Fruit fly (Drosophila melanogaster): Measurements from ENCODE around the gene CG3610.

Gene CG3610

dm6 chr3R:14844743-14845142 lies at the start of gene CG3610:
CG3610 (plus strand) TSS chr3R:14845043.
- TF ChIP-seq Ets98B (GFP tag; IDR thresholded peaks at IDR 0.05), result no peak
- TF ChIP-seq CG9948 (tag; optimal IDR thresholded peaks at IDR 0.05), result no peak
- no peak for TF ChIP-seq CG4496 (GFP tag; IDR thresholded peaks at IDR 0.05)
- TF ChIP-seq Pif1A (GFP tag; optimal IDR thresholded peaks at IDR 0.05), result no peak
- TF ChIP-seq gl (tag; optimal IDR thresholded peaks at IDR 0.05), result no peak
- TF ChIP-seq CG8159 (tag; optimal IDR thresholded peaks at IDR 0.05), result no peak
- TF ChIP-seq CG17806 (tag; optimal IDR thresholded peaks at IDR 0.05), result no peak
- TF ChIP-seq D1 (tag; optimal IDR thresholded peaks at IDR 0.05), result no peak
- TF ChIP-seq CG34367 (tag; optimal IDR thresholded peaks at IDR 0.05), result no peak
- TF ChIP-seq CG32121 (GFP tag; IDR thresholded peaks at IDR 0.05), result no peak
- TF ChIP-seq CG8301 (tag; optimal IDR thresholded peaks at IDR 0.05), result no peak
- TF ChIP-seq CG12605 (GFP tag; IDR thresholded peaks at IDR 0.05), result no peak
- TF ChIP-seq fd96Ca (GFP tag; IDR thresholded peaks at IDR 0.05), result no peak
- no peak for TF ChIP-seq Snoo (tag; optimal IDR thresholded peaks at IDR 0.05)

- no peak for TF ChIP-seq CG15710 (tag; optimal IDR thresholded peaks at IDR 0.05)
- peak; percentile 47 for TF ChIP-seq EcR (GFP tag; optimal IDR thresholded peaks at IDR 0.05)
Measured at dm6 chr3R:14796294-14796693, 48.5 kb upstream of the CG3610 start, which contains the start of gene CG14855. CG14855 (plus strand) TSS chr3R:14796305.

dm6 chr3R:14798626-14799258 lies 46.1 kb upstream of the CG3610 start, which contains the start of gene CG14856:
CG14856 (plus strand) TSS chr3R:14798986.
- TF ChIP-seq CG4496 (GFP tag; IDR thresholded peaks at IDR 0.05) (no peak), CG14655 (GFP tag; optimal IDR thresholded peaks at IDR 0.05) (no peak), CG32121 (GFP tag; IDR thresholded peaks at IDR 0.05) (peak; percentile 10; the same call in 1 of the 2 replicates)

DNA sequence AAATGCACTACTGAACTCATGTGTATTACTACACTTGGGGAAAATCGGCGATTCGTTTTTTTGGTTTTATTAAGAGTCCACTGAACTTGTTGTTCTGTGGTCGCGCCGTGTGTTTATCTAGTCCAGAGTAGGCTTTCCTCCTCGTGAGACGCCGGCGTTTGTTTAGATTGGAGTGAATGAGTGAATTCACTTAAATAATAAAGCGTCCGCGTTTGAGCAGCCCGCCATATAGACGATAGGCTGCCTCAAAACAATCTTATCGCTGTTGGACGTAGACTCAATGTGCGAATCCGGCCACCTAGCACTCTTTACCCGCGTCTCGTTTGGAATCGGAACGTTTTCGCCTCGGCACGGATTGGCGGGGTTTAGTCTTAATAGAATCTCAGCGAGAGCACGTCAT lies 43.4 kb upstream of the CG3610 start, which contains the start of gene CG14857:
Gene CG14857, plus strand, starts transcription at position 367 of the 400 bp plus-strand sequence.
- TF ChIP-seq CG32121 (GFP tag; IDR thresholded peaks at IDR 0.05), result no peak
- TF ChIP-seq CG12605 (GFP tag; IDR thresholded peaks at IDR 0.05), result no peak
- no peak for TF ChIP-seq D1 (tag; optimal IDR thresholded peaks at IDR 0.05)
- no peak for TF ChIP-seq CG8301 (tag; optimal IDR thresholded peaks at IDR 0.05)
- TF ChIP-seq Pif1A (GFP tag; optimal IDR thresholded peaks at IDR 0.05), result no peak
- TF ChIP-seq EcR (GFP tag; optimal IDR thresholded peaks at IDR 0.05), result no peak
- no peak for TF ChIP-seq Pif1B (GFP tag; optimal IDR thresholded peaks at IDR 0.05)
- TF ChIP-seq CG13204 (GFP tag; optimal IDR thresholded peaks at IDR 0.05), result no peak
- TF ChIP-seq rn (GFP tag; IDR thresholded peaks at IDR 0.05), result no peak
- no peak for TF ChIP-seq Snoo (tag; optimal IDR thresholded peaks at IDR 0.05)
- no peak for TF ChIP-seq CG17806 (tag; optimal IDR thresholded peaks at IDR 0.05)
- TF ChIP-seq CG8159 (tag; optimal IDR thresholded peaks at IDR 0.05), result no peak
- no peak for TF ChIP-seq CG4496 (GFP tag; IDR thresholded peaks at IDR 0.05)
- TF ChIP-seq CG34367 (tag; optimal IDR thresholded peaks at IDR 0.05), result no peak

DNA sequence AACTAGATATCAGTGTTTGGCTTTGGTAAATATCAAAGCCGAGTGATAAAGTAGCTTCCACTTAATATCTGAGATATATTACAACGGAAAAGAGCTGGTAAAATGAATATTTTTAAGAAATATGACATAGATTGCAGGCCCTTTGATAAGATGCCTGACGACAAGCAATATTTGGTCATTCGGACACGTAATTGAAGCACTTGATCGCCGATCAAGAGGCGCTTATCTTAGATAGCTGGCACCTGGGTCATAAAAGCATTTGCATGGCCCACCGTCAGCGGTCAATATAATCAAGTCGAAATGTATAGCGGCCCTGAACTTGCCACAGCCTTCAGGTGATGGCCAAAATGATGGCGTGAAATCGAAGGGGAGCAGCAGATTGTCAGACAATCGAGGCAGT lies 34.1 kb upstream of the CG3610 start:
- TF ChIP-seq CG13204 (GFP tag; optimal IDR thresholded peaks at IDR 0.05) (no peak), CG32121 (GFP tag; IDR thresholded peaks at IDR 0.05) (no peak), CG17806 (tag; optimal IDR thresholded peaks at IDR 0.05) (no peak), CG15710 (tag; optimal IDR thresholded peaks at IDR 0.05) (no peak), fd96Ca (GFP tag; IDR thresholded peaks at IDR 0.05) (no peak), CG10348 (GFP tag; IDR thresholded peaks at IDR 0.05) (no peak), Pif1B (GFP tag; optimal IDR thresholded peaks at IDR 0.05) (no peak), CG14655 (GFP tag; optimal IDR thresholded peaks at IDR 0.05) (no peak), D1 (tag; optimal IDR thresholded peaks at IDR 0.05) (no peak), rn (GFP tag; IDR thresholded peaks at IDR 0.05) (no peak), EcR (GFP tag; optimal IDR thresholded peaks at IDR 0.05) (no peak), CG12605 (GFP tag; IDR thresholded peaks at IDR 0.05) (no peak), Pif1A (GFP tag; optimal IDR thresholded peaks at IDR 0.05) (no peak)

- TF ChIP-seq CG13204 (GFP tag; optimal IDR thresholded peaks at IDR 0.05) (peak; percentile 79), CG32121 (GFP tag; IDR thresholded peaks at IDR 0.05) (0 out of 2 replicates have a peak, but pooled peaks have one; percentile 10), EcR (GFP tag; optimal IDR thresholded peaks at IDR 0.05) (peak; percentile 73), Ets98B (GFP tag; IDR thresholded peaks at IDR 0.05) (peak; percentile 37; the same call in 1 of the 2 replicates), CG34367 (tag; optimal IDR thresholded peaks at IDR 0.05) (no peak), Pif1A (GFP tag; optimal IDR thresholded peaks at IDR 0.05) (no peak), Snoo (tag; optimal IDR thresholded peaks at IDR 0.05) (no peak), CG10348 (GFP tag; IDR thresholded peaks at IDR 0.05) (no peak), CG15710 (tag; optimal IDR thresholded peaks at IDR 0.05) (no peak), CG12605 (GFP tag; IDR thresholded peaks at IDR 0.05) (no peak), rn (GFP tag; IDR thresholded peaks at IDR 0.05) (no peak), CG14655 (GFP tag; optimal IDR thresholded peaks at IDR 0.05) (no peak), CG8301 (tag; optimal IDR thresholded peaks at IDR 0.05) (no peak), gl (tag; optimal IDR thresholded peaks at IDR 0.05) (no peak), CG17806 (tag; optimal IDR thresholded peaks at IDR 0.05) (no peak), Pif1B (GFP tag; optimal IDR thresholded peaks at IDR 0.05) (no peak), D1 (tag; optimal IDR thresholded peaks at IDR 0.05) (no peak), CG4496 (GFP tag; IDR thresholded peaks at IDR 0.05) (peak; percentile 34; the same call in 2 of the 3 replicates), CG8159 (tag; optimal IDR thresholded peaks at IDR 0.05) (no peak), CG9948 (tag; optimal IDR thresholded peaks at IDR 0.05) (no peak), fd96Ca (GFP tag; IDR thresholded peaks at IDR 0.05) (no peak)
Measured at dm6 chr3R:14817721-14818215, 27.1 kb upstream of the CG3610 start.
